Worm (Caenorhabditis elegans) whole organism, midembryonic: ENCODE results near the gene ZK856.19.

Experiments
- T22C8.4 ChIP-seq: fragments of 200-800 bp; sonication (Bioruptor generic); IDR thresholded peaks from 2 replicates; pipeline ENCODE4 v1.3.6; 2022; ENCODE audit warnings: missing genetic modification characterization, missing compliant biosample characterization
- cog-1 ChIP-seq: sonication (generic microtip); optimal IDR thresholded peaks from 2 replicates; lab custom pipeline; 2016; ENCODE audit warnings: missing genetic modification characterization, missing compliant biosample characterization
- flt-1 ChIP-seq: fragments of 200-800 bp; sonication (Bioruptor generic); IDR thresholded peaks from 2 replicates; pipeline ENCODE4 v1.3.6; 2022; ENCODE audit warnings: missing genetic modification characterization, missing compliant biosample characterization
- klf-2 ChIP-seq: fragments of 200-800 bp; sonication (Bioruptor generic); conservative IDR thresholded peaks from 2 replicates; pipeline ENCODE4 v1.3.6; 2022; ENCODE audit warnings: missing genetic modification reagents, missing genetic modification characterization, missing compliant biosample characterization
- med-1 ChIP-seq: sonication (generic microtip); optimal IDR thresholded peaks from 2 replicates; lab custom pipeline; 2017; ENCODE audit warnings: missing genetic modification characterization, mild to moderate bottlenecking, missing compliant biosample characterization, antibody characterized with exemption, missing genetic modification reagents; ENCODE audit not compliant: insufficient read depth
- ref-1 ChIP-seq: fragments of 200-800 bp; sonication (Bioruptor generic); conservative IDR thresholded peaks from 2 replicates; pipeline ENCODE4 v1.3.6; 2022; ENCODE audit warnings: missing genetic modification reagents, missing genetic modification characterization, missing compliant biosample characterization
- tab-1 ChIP-seq: fragments of 200-800 bp; sonication (Bioruptor generic); IDR thresholded peaks from 2 replicates; pipeline ENCODE4 v1.3.6; 2022; ENCODE audit warnings: missing genetic modification characterization, missing compliant biosample characterization
- ztf-23 ChIP-seq: fragments of 200-800 bp; sonication (Bioruptor generic); IDR thresholded peaks from 2 replicates; pipeline ENCODE4 v1.3.6; 2022; ENCODE audit warnings: missing genetic modification reagents, missing genetic modification characterization, missing compliant biosample characterization
- ztf-29 ChIP-seq: fragments of 200-800 bp; sonication (Bioruptor generic); IDR thresholded peaks from 2 replicates; pipeline ENCODE4 v1.3.6; 2022; ENCODE audit warnings: missing genetic modification reagents, missing genetic modification characterization, missing compliant biosample characterization

ZK856.19 gene

DNA sequence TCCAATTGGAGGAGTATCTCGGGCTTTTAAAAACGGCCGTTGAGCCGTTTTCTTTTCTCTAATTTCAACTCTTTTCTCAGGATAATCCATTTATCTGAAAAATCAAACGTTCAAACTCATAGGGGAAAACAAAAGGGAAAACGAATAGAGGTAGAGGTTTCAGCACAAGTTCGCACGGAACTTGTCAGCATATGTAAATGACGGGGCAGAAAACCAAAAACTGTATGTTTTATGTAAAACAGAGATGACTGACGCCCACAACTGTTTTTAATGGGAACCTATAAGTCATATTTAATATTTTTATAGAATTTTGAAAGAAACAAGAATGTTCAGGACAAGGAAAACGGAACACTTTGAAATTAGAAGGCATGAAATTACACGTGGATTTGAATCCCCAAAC is 38.3 kb downstream of the ZK856.19 start, which contains the start of gene C51E3.6:
C51E3.6 (minus strand) TSS at position 101 of the 400 bp plus-strand sequence.
- TF ChIP-seq tab-1 (GFP tag; lab: Robert Waterston, UW) (no peak), flt-1 (GFP tag; lab: Robert Waterston, UW) (no peak)

DNA sequence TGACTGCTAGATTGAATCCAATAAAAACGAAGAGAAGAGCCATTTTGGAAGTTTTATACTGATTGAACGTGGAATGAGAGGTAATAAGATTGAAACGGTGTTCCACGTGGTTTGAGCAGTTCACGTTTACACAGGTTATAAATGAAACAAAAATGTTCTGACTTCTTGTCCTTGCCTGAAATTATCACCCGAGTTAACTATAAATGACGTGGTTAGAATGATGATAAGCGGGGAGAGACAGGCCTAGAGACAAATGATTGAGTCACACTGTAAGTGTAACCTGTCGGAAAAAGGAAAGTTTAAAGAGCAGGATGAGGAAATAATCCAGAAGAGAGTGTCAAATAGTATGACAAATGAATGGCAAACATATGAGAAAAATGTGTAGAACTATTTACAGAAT is 43.8 kb downstream of the ZK856.19 start, which contains the start of gene C51E3.10:
C51E3.10 (minus strand) TSS at position 181 of the 400 bp plus-strand sequence.
- TF ChIP-seq med-1 (GFP tag; lab: Kevin White, UChicago) (no peak), ztf-29 (GFP tag; lab: Robert Waterston, UW) (no peak), ztf-23 (GFP tag; lab: Robert Waterston, UW) (no peak), tab-1 (GFP tag; lab: Robert Waterston, UW) (no peak), flt-1 (GFP tag; lab: Robert Waterston, UW) (no peak), ref-1 (GFP tag; lab: Robert Waterston, UW) (no peak), klf-2 (GFP tag; lab: Robert Waterston, UW) (no peak), cog-1 (tag; lab: Kevin White, UChicago) (no peak), T22C8.4 (no peak)

DNA sequence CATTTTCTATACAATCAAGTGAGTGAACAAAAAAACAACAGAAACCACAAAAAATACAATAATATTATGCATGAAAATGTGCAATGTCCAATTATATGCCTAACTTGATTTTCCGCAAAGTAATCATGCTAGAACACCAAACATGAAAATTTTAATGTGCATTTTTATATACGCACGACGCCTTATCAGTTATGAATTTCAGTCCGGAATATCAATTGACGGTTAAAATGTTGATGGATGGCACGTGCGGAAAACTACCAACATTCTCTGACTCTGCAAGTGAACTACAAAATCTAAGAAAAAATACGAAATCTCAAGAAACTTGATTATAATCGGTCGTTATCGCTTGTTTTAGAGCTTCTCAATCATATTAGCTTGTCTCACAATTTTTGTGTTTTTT is 44.7 kb downstream of the ZK856.19 start:
- TF ChIP-seq cog-1 (tag; lab: Kevin White, UChicago): no peak
- TF ChIP-seq tab-1 (GFP tag; lab: Robert Waterston, UW): no peak
- no peak for TF ChIP-seq klf-2 (GFP tag; lab: Robert Waterston, UW)
- TF ChIP-seq ztf-23 (GFP tag; lab: Robert Waterston, UW): no peak
- TF ChIP-seq flt-1 (GFP tag; lab: Robert Waterston, UW): no peak
- no peak for TF ChIP-seq T22C8.4
- TF ChIP-seq med-1 (GFP tag; lab: Kevin White, UChicago): no peak
- no peak for TF ChIP-seq ref-1 (GFP tag; lab: Robert Waterston, UW)

DNA sequence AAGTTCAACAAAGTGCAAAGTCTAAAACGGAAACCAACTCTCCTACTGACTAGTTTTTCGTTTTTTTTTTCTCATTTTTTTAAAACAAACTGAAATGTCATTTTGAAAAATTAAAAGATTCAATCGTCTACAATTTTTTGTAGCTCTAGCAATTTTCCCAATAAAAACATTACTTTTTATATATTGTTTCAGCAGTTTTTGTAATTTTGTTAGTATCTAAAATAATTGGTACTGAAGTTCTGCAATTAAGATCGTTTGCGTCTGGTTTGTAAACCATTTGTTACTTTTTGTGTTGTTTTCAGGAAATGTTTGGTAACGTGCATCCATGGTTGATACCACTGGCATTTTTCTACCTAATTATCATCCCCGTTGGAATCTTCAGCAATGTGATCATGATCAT is 46.2 kb downstream of the ZK856.19 start, which contains the start of gene srsx-30:
srsx-30 (plus strand) TSS at position 301 of the 400 bp plus-strand sequence.
- TF ChIP-seq ztf-23 (GFP tag; lab: Robert Waterston, UW): no peak
- no peak for TF ChIP-seq flt-1 (GFP tag; lab: Robert Waterston, UW)
- no peak for TF ChIP-seq ztf-29 (GFP tag; lab: Robert Waterston, UW)
- no peak for TF ChIP-seq T22C8.4
- no peak for TF ChIP-seq med-1 (GFP tag; lab: Kevin White, UChicago)
- TF ChIP-seq ref-1 (GFP tag; lab: Robert Waterston, UW): no peak
- no peak for TF ChIP-seq klf-2 (GFP tag; lab: Robert Waterston, UW)
- TF ChIP-seq cog-1 (tag; lab: Kevin White, UChicago): no peak
- no peak for TF ChIP-seq tab-1 (GFP tag; lab: Robert Waterston, UW)
